Fruit fly (Drosophila melanogaster) whole organism, wandering third instar larva: ENCODE results near the gene Spase12.

Experiments
- Abd-B ChIP-seq: fragments of >200 bp; optimal IDR thresholded peaks from 2 replicates; lab custom pipeline; 2017; ENCODE audit warnings: missing biosample characterization, missing genetic modification characterization
- Dfd ChIP-seq: fragments of >200 bp; optimal IDR thresholded peaks from 2 replicates; lab custom pipeline; 2017; ENCODE audit warnings: missing biosample characterization, missing genetic modification characterization
- HLH106 ChIP-seq: fragments of 200-800 bp; optimal IDR thresholded peaks from 3 replicates; lab custom pipeline; 2019; ENCODE audit warnings: missing biosample characterization, mild to moderate bottlenecking, missing genetic modification characterization, moderate library complexity
- Hnf4 ChIP-seq: fragments of 200-800 bp; sonication (Bioruptor generic); optimal IDR thresholded peaks from 2 replicates; lab custom pipeline; 2016; ENCODE audit warnings: missing biosample characterization, mild to moderate bottlenecking, missing genetic modification characterization
- Myc ChIP-seq: fragments of >200 bp; optimal IDR thresholded peaks from 2 replicates; lab custom pipeline; 2017
- foxo ChIP-seq, 2 experiments: fragments of 200-800 bp; sonication (Bioruptor generic); optimal IDR thresholded peaks; 2 replicates in 1 of 2; 3 replicates in 1 of 2; lab custom pipeline; 2016 to 2017; ENCODE audit warnings: missing biosample characterization in 2 of 2, missing genetic modification characterization in 2 of 2

- no peak for TF ChIP-seq Myc (lab: Kevin White, UChicago)
- no peak for TF ChIP-seq foxo (GFP tag; optimal IDR thresholded peaks at IDR 0.05; lab: Kevin White, UChicago)
- no peak for TF ChIP-seq Abd-B
- no peak for TF ChIP-seq Hnf4 (GFP tag; lab: Kevin White, UChicago)
- TF ChIP-seq Dfd (GFP tag; lab: Kevin White, UChicago), result no peak
- no peak for TF ChIP-seq HLH106 (tag; lab: Kevin White, UChicago)
Measured at dm6 chr3R:29457215-29457614, 33.7 kb downstream of the Spase12 start.
